Worm (Caenorhabditis elegans) whole organism, late embryonic: ENCODE measurements around the gene col-12.

Experiments
- C08G9.2 ChIP-seq: sonication (generic microtip); optimal IDR thresholded peaks from 2 replicates; lab custom pipeline; 2016; ENCODE audit warnings: mild to moderate bottlenecking, missing genetic modification characterization, moderate library complexity, missing compliant biosample characterization
- ets-4 ChIP-seq: sonication (generic microtip); optimal IDR thresholded peaks from 2 replicates; lab custom pipeline; 2016; ENCODE audit warnings: missing genetic modification characterization, missing compliant biosample characterization
- lin-11 ChIP-seq: fragments of 200-800 bp; sonication (Bioruptor generic); optimal IDR thresholded peaks from 2 replicates; lab custom pipeline; 2018; ENCODE audit warnings: mild to moderate bottlenecking, missing genetic modification characterization, missing compliant biosample characterization
- nfya-1 ChIP-seq: sonication (generic microtip); optimal IDR thresholded peaks from 2 replicates; lab custom pipeline; 2017; ENCODE audit warnings: missing genetic modification characterization, mild to moderate bottlenecking, missing compliant biosample characterization, antibody characterized with exemption, moderate library complexity
- sox-2 ChIP-seq: fragments of 200-800 bp; sonication (Bioruptor generic); IDR thresholded peaks from 2 replicates; pipeline ENCODE4 v1.3.6; 2022; ENCODE audit warnings: missing genetic modification reagents, missing genetic modification characterization, missing compliant biosample characterization
- sox-4 ChIP-seq: sonication (generic microtip); optimal IDR thresholded peaks from 2 replicates; lab custom pipeline; 2017; ENCODE audit warnings: mild to moderate bottlenecking, missing genetic modification characterization, inconsistent platforms, missing compliant biosample characterization
- unc-55 ChIP-seq: sonication (generic microtip); optimal IDR thresholded peaks from 2 replicates; lab custom pipeline; 2017; ENCODE audit warnings: missing biosample characterization, missing genetic modification reagents, missing genetic modification characterization

ce11 chrV:10398431-10398830 is 26.6 kb downstream of the col-12 start, which contains the start of gene ugt-2:
- TF ChIP-seq nfya-1 (tag; lab: Kevin White, UChicago) = no peak
- TF ChIP-seq unc-55 (GFP tag; lab: Kevin White, UChicago) = no peak
- no peak for TF ChIP-seq sox-2 (GFP tag; lab: Robert Waterston, UW)
- no peak for TF ChIP-seq C08G9.2 (tag; lab: Kevin White, UChicago)
- TF ChIP-seq lin-11 (tag; lab: Kevin White, UChicago) = no peak
- no peak for TF ChIP-seq sox-4
- no peak for TF ChIP-seq ets-4 (tag; lab: Kevin White, UChicago)
